Worm (Caenorhabditis elegans) whole organism, mixed stage, embryonic: ENCODE data around the gene msp-36.

Experiments used
- ceh-39 ChIP-seq: fragments of 150-350 bp; optimal IDR thresholded peaks from 2 replicates; lab custom pipeline; 2014; ENCODE audit warnings: missing biosample characterization, missing genetic modification characterization
- cnd-1 ChIP-seq: fragments of 200-800 bp; sonication (Bioruptor generic); optimal IDR thresholded peaks from 2 replicates; lab custom pipeline; 2018; ENCODE audit warnings: mild to moderate bottlenecking, missing genetic modification characterization, missing compliant biosample characterization
- elt-1 ChIP-seq: sonication (generic microtip); optimal IDR thresholded peaks from 2 replicates; lab custom pipeline; 2017; ENCODE audit warnings: missing genetic modification characterization, mild to moderate bottlenecking, missing compliant biosample characterization, antibody characterized with exemption, moderate library complexity, borderline replicate concordance; ENCODE audit not compliant: insufficient read depth
- elt-3 ChIP-seq: fragments of 150-350 bp; optimal IDR thresholded peaks from 2 replicates; lab custom pipeline; 2014; ENCODE audit warnings: missing biosample characterization, missing genetic modification characterization
- lsy-2 ChIP-seq: fragments of 150-350 bp; optimal IDR thresholded peaks from 2 replicates; lab custom pipeline; 2014; ENCODE audit warnings: missing biosample characterization, missing genetic modification characterization
- mls-2 ChIP-seq: sonication (generic microtip); optimal IDR thresholded peaks from 2 replicates; lab custom pipeline; 2016; ENCODE audit warnings: mild to moderate bottlenecking, missing genetic modification characterization, moderate library complexity, missing compliant biosample characterization
- nhr-76 ChIP-seq: sonication (generic microtip); optimal IDR thresholded peaks from 2 replicates; lab custom pipeline; 2017; ENCODE audit warnings: missing biosample characterization, missing genetic modification characterization
- snpc-4 ChIP-seq: fragments of 150-350 bp; optimal IDR thresholded peaks from 2 replicates; lab custom pipeline; 2014; ENCODE audit warnings: missing biosample characterization, missing genetic modification characterization
- unc-39 ChIP-seq: fragments of 150-350 bp; optimal IDR thresholded peaks from 2 replicates; lab custom pipeline; 2014; ENCODE audit warnings: missing biosample characterization, missing genetic modification characterization
- unc-62 ChIP-seq: fragments of 150-350 bp; optimal IDR thresholded peaks from 2 replicates; lab custom pipeline; 2014; ENCODE audit warnings: missing biosample characterization, missing genetic modification reagents, missing genetic modification characterization

DNA sequence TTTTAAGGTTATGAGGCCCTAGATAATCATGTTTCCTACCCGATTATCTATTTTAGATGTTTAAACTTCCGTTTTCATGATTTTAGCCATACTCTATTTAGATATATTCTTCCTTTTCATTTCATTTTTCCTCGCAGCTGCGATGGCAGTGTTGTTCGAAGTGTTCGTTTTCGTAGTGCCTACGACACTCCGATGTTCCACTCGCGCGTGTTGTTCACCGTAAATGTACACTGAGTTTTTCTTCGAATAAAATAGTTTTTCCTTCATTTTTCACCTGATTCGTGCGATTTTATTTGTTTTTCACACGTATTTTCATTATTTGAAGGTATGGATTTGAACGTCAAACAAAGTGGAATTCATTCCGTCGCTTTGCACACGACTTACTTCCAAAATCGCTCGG is 1.6 kb downstream of the msp-36 start, which contains the start of gene dis-3:
- no peak for TF ChIP-seq unc-62
- TF ChIP-seq elt-3, result no peak
- no peak for TF ChIP-seq elt-1 (tag; lab: Kevin White, UChicago)
- no peak for TF ChIP-seq snpc-4 (tag; lab: Kevin White, UChicago)
- TF ChIP-seq lsy-2 (tag; lab: Kevin White, UChicago), result no peak
- TF ChIP-seq unc-39 (tag; lab: Kevin White, UChicago), result no peak
- TF ChIP-seq cnd-1 (tag; lab: Kevin White, UChicago), result no peak
- TF ChIP-seq nhr-76 (tag; lab: Kevin White, UChicago), result no peak
- no peak for TF ChIP-seq ceh-39
- TF ChIP-seq mls-2, result no peak
